Worm (Caenorhabditis elegans) whole organism, midembryonic: Measurements from ENCODE around the gene F35B3.4.

Experiments
- T22C8.4 ChIP-seq: fragments of 200-800 bp; sonication (Bioruptor generic); IDR thresholded peaks from 2 replicates; pipeline ENCODE4 v1.3.6; 2022; ENCODE audit warnings: missing genetic modification characterization, missing compliant biosample characterization
- cog-1 ChIP-seq: sonication (generic microtip); optimal IDR thresholded peaks from 2 replicates; lab custom pipeline; 2016; ENCODE audit warnings: missing genetic modification characterization, missing compliant biosample characterization
- flt-1 ChIP-seq: fragments of 200-800 bp; sonication (Bioruptor generic); IDR thresholded peaks from 2 replicates; pipeline ENCODE4 v1.3.6; 2022; ENCODE audit warnings: missing genetic modification characterization, missing compliant biosample characterization
- klf-2 ChIP-seq: fragments of 200-800 bp; sonication (Bioruptor generic); conservative IDR thresholded peaks from 2 replicates; pipeline ENCODE4 v1.3.6; 2022; ENCODE audit warnings: missing genetic modification reagents, missing genetic modification characterization, missing compliant biosample characterization
- med-1 ChIP-seq: sonication (generic microtip); optimal IDR thresholded peaks from 2 replicates; lab custom pipeline; 2017; ENCODE audit warnings: missing genetic modification characterization, mild to moderate bottlenecking, missing compliant biosample characterization, antibody characterized with exemption, missing genetic modification reagents; ENCODE audit not compliant: insufficient read depth
- tab-1 ChIP-seq: fragments of 200-800 bp; sonication (Bioruptor generic); IDR thresholded peaks from 2 replicates; pipeline ENCODE4 v1.3.6; 2022; ENCODE audit warnings: missing genetic modification characterization, missing compliant biosample characterization
- ztf-23 ChIP-seq: fragments of 200-800 bp; sonication (Bioruptor generic); IDR thresholded peaks from 2 replicates; pipeline ENCODE4 v1.3.6; 2022; ENCODE audit warnings: missing genetic modification reagents, missing genetic modification characterization, missing compliant biosample characterization
- ztf-29 ChIP-seq: fragments of 200-800 bp; sonication (Bioruptor generic); IDR thresholded peaks from 2 replicates; pipeline ENCODE4 v1.3.6; 2022; ENCODE audit warnings: missing genetic modification reagents, missing genetic modification characterization, missing compliant biosample characterization

ce11 chrX:17034193-17034592 is 13.4 kb upstream of the F35B3.4 start:
- TF ChIP-seq ztf-23 (GFP tag; lab: Robert Waterston, UW), result no peak
- no peak for TF ChIP-seq T22C8.4 (GFP tag; lab: Robert Waterston, UW)
- TF ChIP-seq flt-1 (GFP tag; lab: Robert Waterston, UW), result no peak
- TF ChIP-seq ztf-29 (GFP tag; lab: Robert Waterston, UW), result no peak
- no peak for TF ChIP-seq cog-1 (tag; lab: Kevin White, UChicago)
- TF ChIP-seq tab-1 (GFP tag; lab: Robert Waterston, UW), result no peak
- TF ChIP-seq klf-2 (GFP tag; lab: Robert Waterston, UW), result no peak
- no peak for TF ChIP-seq med-1 (GFP tag; lab: Kevin White, UChicago)
